Worm (Caenorhabditis elegans) whole organism, early embryonic: ENCODE results near the gene F59A6.13.

ENCODE experiments used
- F13C5.2 ChIP-seq: sonication (generic microtip); optimal IDR thresholded peaks from 2 replicates; lab custom pipeline; 2017; ENCODE audit warnings: mild to moderate bottlenecking, missing genetic modification characterization, inconsistent platforms, missing compliant biosample characterization
- aly-1 ChIP-seq: sonication (generic microtip); optimal IDR thresholded peaks from 2 replicates; lab custom pipeline; 2016; ENCODE audit warnings: missing genetic modification characterization, missing compliant biosample characterization
- ama-1 ChIP-seq: fragments of 150-350 bp; optimal IDR thresholded peaks from 2 replicates; lab custom pipeline; 2014
- ets-7 ChIP-seq: sonication (generic microtip); optimal IDR thresholded peaks from 2 replicates; lab custom pipeline; 2016; ENCODE audit warnings: missing genotype, missing genetic modification characterization, missing compliant biosample characterization
- flt-1 ChIP-seq: fragments of 200-800 bp; sonication (Bioruptor generic); IDR thresholded peaks from 2 replicates; pipeline ENCODE4 v1.3.6; 2022; ENCODE audit warnings: missing genetic modification characterization, missing compliant biosample characterization
- hmbx-1 ChIP-seq: sonication (generic microtip); optimal IDR thresholded peaks from 2 replicates; lab custom pipeline; 2016; ENCODE audit warnings: mild to moderate bottlenecking, missing genetic modification characterization, missing compliant biosample characterization
- hnd-1 ChIP-seq: sonication (generic microtip); optimal IDR thresholded peaks from 2 replicates; lab custom pipeline; 2016; ENCODE audit warnings: missing genetic modification characterization, missing compliant biosample characterization
- pes-1 ChIP-seq: fragments of 200-800 bp; sonication (Bioruptor generic); IDR thresholded peaks from 2 replicates; pipeline ENCODE4 v1.3.6; 2022; ENCODE audit warnings: missing genetic modification reagents, missing genetic modification characterization, missing compliant biosample characterization
- sea-1 ChIP-seq: fragments of 200-800 bp; sonication (Bioruptor generic); conservative IDR thresholded peaks from 2 replicates; pipeline ENCODE4 v1.3.6; 2022; ENCODE audit warnings: missing genetic modification characterization, missing compliant biosample characterization

- no peak for TF ChIP-seq ama-1 (lab: Kevin White, UChicago)
- TF ChIP-seq hmbx-1: no peak
- no peak for TF ChIP-seq flt-1
- TF ChIP-seq pes-1 (GFP tag; lab: Robert Waterston, UW): no peak
- TF ChIP-seq ets-7 (tag; lab: Kevin White, UChicago): no peak
- no peak for TF ChIP-seq hnd-1 (tag; lab: Kevin White, UChicago)
- no peak for TF ChIP-seq sea-1
- no peak for TF ChIP-seq aly-1 (tag; lab: Kevin White, UChicago)
- no peak for TF ChIP-seq F13C5.2 (tag; lab: Kevin White, UChicago)
Observed at ce11 chrII:4975311-4975710, 47.3 kb upstream of the F59A6.13 start.
